Worm (Caenorhabditis elegans) whole organism, L4 larva: ENCODE data around the gene clec-64.

Experiments used
- F10B5.3 ChIP-seq: sonication (generic microtip); optimal IDR thresholded peaks from 2 replicates; lab custom pipeline; 2016; ENCODE audit warnings: mild to moderate bottlenecking, missing genetic modification characterization, missing compliant biosample characterization
- F37D6.2 ChIP-seq: sonication (generic microtip); optimal IDR thresholded peaks from 2 replicates; lab custom pipeline; 2016; ENCODE audit warnings: mild to moderate bottlenecking, missing genetic modification characterization, missing compliant biosample characterization
- F49E8.2 ChIP-seq: sonication (generic microtip); optimal IDR thresholded peaks from 2 replicates; lab custom pipeline; 2016; ENCODE audit warnings: missing compliant biosample characterization, mild to moderate bottlenecking, missing genetic modification characterization, borderline replicate concordance
- R02D3.7 ChIP-seq: fragments of 150-350 bp; sonication (generic microtip); optimal IDR thresholded peaks from 3 replicates; lab custom pipeline; 2014; ENCODE audit warnings: missing biosample characterization, missing genetic modification characterization
- Y105C5A.15 ChIP-seq: fragments of 200-800 bp; sonication (Bioruptor generic); IDR thresholded peaks from 2 replicates; pipeline ENCODE4 v1.3.6; 2022; ENCODE audit warnings: missing genetic modification characterization, missing compliant biosample characterization
- Y48G9A.11 ChIP-seq: fragments of 200-800 bp; sonication (Bioruptor generic); IDR thresholded peaks from 2 replicates; pipeline ENCODE4 v1.3.6; 2022; ENCODE audit warnings: missing genetic modification reagents, missing genetic modification characterization, missing compliant biosample characterization
- Y75B8A.6 ChIP-seq: fragments of 200-800 bp; sonication (Bioruptor generic); IDR thresholded peaks from 2 replicates; pipeline ENCODE4 v1.3.6; 2022; ENCODE audit warnings: missing genetic modification reagents, missing genetic modification characterization, missing compliant biosample characterization
- aha-1 ChIP-seq: fragments of 150-350 bp; peaks from one replicate; lab custom pipeline; 2014; ENCODE audit warnings: missing biosample characterization, missing genetic modification characterization
- attf-4 ChIP-seq: sonication (generic microtip); optimal IDR thresholded peaks from 3 replicates; lab custom pipeline; 2017; ENCODE audit warnings: missing biosample characterization, missing genetic modification characterization
- ceh-28 ChIP-seq: fragments of 150-350 bp; optimal IDR thresholded peaks from 2 replicates; lab custom pipeline; 2014; ENCODE audit warnings: missing biosample characterization, missing genetic modification reagents, missing genetic modification characterization
- ceh-62 ChIP-seq: sonication (generic microtip); optimal IDR thresholded peaks from 2 replicates; lab custom pipeline; 2017; ENCODE audit warnings: missing biosample characterization, missing genetic modification characterization
- ceh-82 ChIP-seq: sonication (generic microtip); optimal IDR thresholded peaks from 2 replicates; lab custom pipeline; 2017; ENCODE audit warnings: missing biosample characterization, missing genetic modification characterization
- ces-1 ChIP-seq: fragments of 150-350 bp; sonication (generic microtip); optimal IDR thresholded peaks from 4 replicates; lab custom pipeline; 2014; ENCODE audit warnings: missing biosample characterization, missing genetic modification reagents, missing genetic modification characterization
- cey-2 ChIP-seq: sonication (generic microtip); optimal IDR thresholded peaks from 3 replicates; lab custom pipeline; 2017; ENCODE audit warnings: missing genetic modification characterization, mild to moderate bottlenecking, missing compliant biosample characterization, antibody characterized with exemption, borderline replicate concordance; ENCODE audit not compliant: insufficient read depth
- ctbp-1 ChIP-seq: fragments of 200-800 bp; sonication (Bioruptor generic); IDR thresholded peaks from 2 replicates; pipeline ENCODE4 v1.3.6; 2022; ENCODE audit warnings: missing genetic modification reagents, missing genetic modification characterization, missing compliant biosample characterization
- daf-16 ChIP-seq, 3 experiments: sonication (generic microtip); optimal IDR thresholded peaks; 2 replicates each; lab custom pipeline; 2016 to 2017; ENCODE audit warnings: missing genetic modification characterization in 3 of 3, missing genetic modification reagents in 3 of 3, mild to moderate bottlenecking in 2 of 3, missing compliant biosample characterization in 2 of 3, missing biosample characterization in 1 of 3, moderate library complexity in 1 of 3
- daf-19 ChIP-seq: fragments of 200-800 bp; sonication (Bioruptor generic); conservative IDR thresholded peaks from 2 replicates; pipeline ENCODE4 v1.3.6; 2022; ENCODE audit warnings: missing genetic modification characterization, missing compliant biosample characterization
- daf-8 ChIP-seq: fragments of 200-800 bp; sonication (Bioruptor generic); IDR thresholded peaks from 2 replicates; pipeline ENCODE4 v1.3.6; 2022; ENCODE audit warnings: missing genetic modification characterization, missing compliant biosample characterization
- duxl-1 ChIP-seq: sonication (generic microtip); optimal IDR thresholded peaks from 2 replicates; lab custom pipeline; 2016; ENCODE audit warnings: mild to moderate bottlenecking, missing genetic modification characterization, moderate library complexity, missing compliant biosample characterization; ENCODE audit not compliant: poor library complexity
- egl-43 ChIP-seq: fragments of 200-800 bp; sonication (Bioruptor generic); IDR thresholded peaks from 2 replicates; pipeline ENCODE4 v1.3.6; 2022; ENCODE audit warnings: missing genetic modification reagents, missing genetic modification characterization, missing compliant biosample characterization
- fkh-10 ChIP-seq: fragments of 150-350 bp; optimal IDR thresholded peaks from 2 replicates; lab custom pipeline; 2014; ENCODE audit warnings: missing biosample characterization, missing genetic modification reagents, missing genetic modification characterization
- gei-8 ChIP-seq: fragments of 200-800 bp; sonication (Bioruptor generic); optimal IDR thresholded peaks from 2 replicates; lab custom pipeline; 2018; ENCODE audit warnings: mild to moderate bottlenecking, missing genetic modification characterization, missing compliant biosample characterization
- hmg-1.1 ChIP-seq: fragments of 200-800 bp; sonication (Bioruptor generic); IDR thresholded peaks from 2 replicates; pipeline ENCODE4 v1.3.6; 2022; ENCODE audit warnings: missing genetic modification reagents, missing genetic modification characterization, missing compliant biosample characterization
- lim-7 ChIP-seq: fragments of 200-800 bp; sonication (Bioruptor generic); IDR thresholded peaks from 2 replicates; pipeline ENCODE4 v1.3.6; 2022; ENCODE audit warnings: missing genetic modification characterization, missing compliant biosample characterization
- lin-29 ChIP-seq: fragments of 200-800 bp; sonication (Bioruptor generic); IDR thresholded peaks from 2 replicates; pipeline ENCODE4 v1.3.6; 2022; ENCODE audit warnings: missing genetic modification reagents, missing genetic modification characterization, missing compliant biosample characterization
- lir-3 ChIP-seq: sonication (generic microtip); optimal IDR thresholded peaks from 2 replicates; lab custom pipeline; 2016; ENCODE audit warnings: mild to moderate bottlenecking, missing genetic modification characterization, missing compliant biosample characterization
- madf-5 ChIP-seq, 2 experiments: fragments of 200-800 bp; sonication (Bioruptor generic); IDR thresholded peaks; 2 replicates each; pipeline ENCODE4 v1.3.6; 2022; ENCODE audit warnings: missing compliant biosample characterization in 2 of 2, missing genetic modification characterization in 2 of 2
- madf-9 ChIP-seq: fragments of 200-800 bp; sonication (Bioruptor generic); conservative IDR thresholded peaks from 2 replicates; pipeline ENCODE4 v1.3.6; 2022; ENCODE audit warnings: missing genetic modification reagents, missing genetic modification characterization, missing compliant biosample characterization
- mdt-29 ChIP-seq: fragments of 200-800 bp; sonication (Bioruptor generic); IDR thresholded peaks from 2 replicates; pipeline ENCODE4 v1.3.6; 2022; ENCODE audit warnings: missing genetic modification reagents, missing genetic modification characterization, missing compliant biosample characterization
- mep-1 ChIP-seq: fragments of 150-350 bp; sonication (generic microtip); optimal IDR thresholded peaks from 3 replicates; lab custom pipeline; 2014; ENCODE audit warnings: missing biosample characterization, missing genetic modification characterization
- mes-2 ChIP-seq: sonication (generic microtip); optimal IDR thresholded peaks from 2 replicates; lab custom pipeline; 2016; ENCODE audit warnings: missing genotype, mild to moderate bottlenecking, missing genetic modification characterization, missing compliant biosample characterization; ENCODE audit not compliant: poor library complexity, severe bottlenecking
- nhr-102 ChIP-seq: sonication (generic microtip); optimal IDR thresholded peaks from 2 replicates; lab custom pipeline; 2016; ENCODE audit warnings: mild to moderate bottlenecking, missing genetic modification characterization, moderate library complexity, missing compliant biosample characterization
- nhr-11 ChIP-seq: fragments of 150-350 bp; optimal IDR thresholded peaks from 2 replicates; lab custom pipeline; 2014; ENCODE audit warnings: missing biosample characterization, missing genetic modification characterization
- nhr-237 ChIP-seq: sonication (generic microtip); optimal IDR thresholded peaks from 2 replicates; lab custom pipeline; 2017; ENCODE audit warnings: missing biosample characterization, missing genetic modification characterization
- nhr-25 ChIP-seq: sonication (generic microtip); optimal IDR thresholded peaks from 2 replicates; lab custom pipeline; 2017; ENCODE audit warnings: missing genetic modification characterization, mild to moderate bottlenecking, missing compliant biosample characterization, antibody characterized with exemption, moderate library complexity, borderline replicate concordance; ENCODE audit not compliant: insufficient read depth
- nhr-42 ChIP-seq: fragments of 200-800 bp; sonication (Bioruptor generic); IDR thresholded peaks from 2 replicates; pipeline ENCODE4 v1.3.6; 2022; ENCODE audit warnings: missing genetic modification characterization, missing compliant biosample characterization
- nhr-48 ChIP-seq: sonication (generic microtip); optimal IDR thresholded peaks from 2 replicates; lab custom pipeline; 2016; ENCODE audit warnings: mild to moderate bottlenecking, missing genetic modification characterization, missing compliant biosample characterization
- nhr-76 ChIP-seq: fragments of 150-350 bp; optimal IDR thresholded peaks from 2 replicates; lab custom pipeline; 2014; ENCODE audit warnings: missing biosample characterization, missing genetic modification characterization
- nhr-77 ChIP-seq: fragments of 150-350 bp; optimal IDR thresholded peaks from 2 replicates; lab custom pipeline; 2014; ENCODE audit warnings: missing biosample characterization, missing genetic modification characterization
- rbr-2 ChIP-seq: sonication (generic microtip); optimal IDR thresholded peaks from 2 replicates; lab custom pipeline; 2016; ENCODE audit warnings: missing genotype, missing genetic modification characterization, missing compliant biosample characterization
- set-16 ChIP-seq: fragments of 200-800 bp; sonication (Bioruptor generic); IDR thresholded peaks from 2 replicates; pipeline ENCODE4 v1.3.6; 2022; ENCODE audit warnings: missing genetic modification reagents, missing genetic modification characterization, missing compliant biosample characterization
- snpc-4 ChIP-seq: fragments of 150-350 bp; optimal IDR thresholded peaks from 2 replicates; lab custom pipeline; 2014; ENCODE audit warnings: missing biosample characterization, missing genetic modification characterization
- spr-3 ChIP-seq: fragments of 200-800 bp; sonication (Bioruptor generic); optimal IDR thresholded peaks from 2 replicates; lab custom pipeline; 2018; ENCODE audit warnings: mild to moderate bottlenecking, missing genetic modification characterization, missing compliant biosample characterization
- unc-130 ChIP-seq: sonication (generic microtip); optimal IDR thresholded peaks from 2 replicates; lab custom pipeline; 2016; ENCODE audit warnings: missing genetic modification reagents, missing genetic modification characterization, missing compliant biosample characterization
- unc-62 ChIP-seq, 3 experiments: fragments of 150-350 bp in 1 of 3; sonication (generic microtip); optimal IDR thresholded peaks in 2 of 3; peaks in 1 of 3; 1 replicate in 1 of 3; 2 replicates in 2 of 3; lab custom pipeline; 2014 to 2017; ENCODE audit warnings: missing biosample characterization in 3 of 3, missing genetic modification characterization in 3 of 3, missing genetic modification reagents in 3 of 3, missing genotype in 1 of 3
- vab-7 ChIP-seq: fragments of 200-800 bp; sonication (Bioruptor generic); IDR thresholded peaks from 2 replicates; pipeline ENCODE4 v1.3.6; 2022; ENCODE audit warnings: missing genetic modification reagents, missing genetic modification characterization, missing compliant biosample characterization
- zfp-2 ChIP-seq: sonication (generic microtip); optimal IDR thresholded peaks from 2 replicates; lab custom pipeline; 2016; ENCODE audit warnings: mild to moderate bottlenecking, missing genetic modification characterization, missing compliant biosample characterization
- ztf-7 ChIP-seq: fragments of 150-350 bp; optimal IDR thresholded peaks from 2 replicates; lab custom pipeline; 2014; ENCODE audit warnings: missing biosample characterization, missing genetic modification characterization

The clec-64 gene

DNA sequence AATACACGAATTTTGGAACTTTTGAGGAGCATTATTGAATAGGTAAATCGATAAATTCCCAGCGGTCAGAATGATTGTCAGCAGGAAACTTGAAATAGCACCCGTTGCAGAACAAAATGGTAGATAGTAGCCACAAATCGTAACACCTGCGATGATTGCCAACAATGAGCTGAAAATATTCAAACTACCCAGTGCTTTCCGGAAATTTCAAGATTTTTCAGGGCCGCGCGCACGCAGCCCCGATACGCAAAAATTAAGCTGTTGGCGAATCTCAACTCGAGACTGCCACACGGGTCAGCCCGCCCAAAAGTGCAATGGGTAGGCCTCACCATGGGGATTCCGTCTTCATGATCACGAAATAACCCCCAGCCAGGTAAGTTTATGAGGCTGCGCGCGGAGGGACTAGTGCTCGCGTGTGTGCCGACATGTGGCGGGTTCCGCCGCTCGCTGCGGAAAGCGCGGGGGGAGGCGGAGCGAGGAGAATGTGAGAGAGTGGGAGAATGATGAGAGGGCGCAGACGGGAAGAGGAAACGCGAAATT lies 46.6 kb downstream of the clec-64 start (continued):
- TF ChIP-seq nhr-25 (tag; lab: Kevin White, UChicago) (peak; percentile 77), fkh-10 (no peak), daf-8 (GFP tag; lab: Robert Waterston, UW) (peak; percentile 79; the same call in 1 of the 2 replicates), daf-19 (GFP tag; lab: Robert Waterston, UW) (peak; percentile 96), ceh-62 (tag; lab: Kevin White, UChicago) (no peak), attf-4 (tag; lab: Kevin White, UChicago) (no peak), lim-7 (peak; percentile 82), unc-130 (GFP tag; lab: Kevin White, UChicago) (peak; percentile 90), vab-7 (GFP tag; lab: Robert Waterston, UW) (peak; percentile 79; the same call in 1 of the 2 replicates), nhr-48 (peak; percentile 92), zfp-2 (tag; lab: Kevin White, UChicago) (peak; percentile 83), mes-2 (tag; lab: Kevin White, UChicago) (peak; percentile 93), ces-1 (GFP tag; lab: Kevin White, UChicago) (peak; percentile 4), nhr-77 (tag; lab: Kevin White, UChicago) (peak; percentile 85), madf-5 (GFP tag; IDR thresholded peaks at IDR 0.05; lab: Robert Waterston, UW) (peak; percentile 90 to 93), nhr-102 (tag; lab: Kevin White, UChicago) (peak; percentile 96), egl-43 (GFP tag; lab: Robert Waterston, UW) (peak; percentile 96), duxl-1 (peak; percentile 91), ceh-82 (tag; lab: Kevin White, UChicago) (no peak), spr-3 (GFP tag; lab: Kevin White, UChicago) (peak; percentile 95), ceh-28 (tag; lab: Kevin White, UChicago) (peak; percentile 30), nhr-11 (peak; percentile 60), nhr-76 (tag; lab: Kevin White, UChicago) (no peak), snpc-4 (tag; lab: Kevin White, UChicago) (peak; percentile 97), madf-9 (peak; percentile 98), daf-16 (GFP tag; optimal IDR thresholded peaks at IDR 0.05; lab: Kevin White, UChicago) (peak; percentile 88 to 91), daf-16 (tag; optimal IDR thresholded peaks at IDR 0.05; lab: Kevin White, UChicago) (peak; percentile 86), ctbp-1 (peak; percentile 93), set-16 (peak; percentile 100), unc-62 (GFP tag; optimal IDR thresholded peaks at IDR 0.05 in 1 of 2; lab: Kevin White, UChicago) (peak in 1 of 2 experiments; percentile 94), unc-62 (tag; optimal IDR thresholded peaks at IDR 0.05; lab: Kevin White, UChicago) (no peak), hmg-1.1 (GFP tag; lab: Robert Waterston, UW) (peak; percentile 93), mep-1 (tag; lab: Kevin White, UChicago) (peak; percentile 97), mdt-29 (GFP tag; lab: Robert Waterston, UW) (peak; percentile 96), nhr-237 (peak; percentile 31), cey-2 (no peak), Y75B8A.6 (GFP tag; lab: Robert Waterston, UW) (peak; percentile 80; the same call in 1 of the 2 replicates), lin-29 (peak; percentile 68; the same call in 1 of the 2 replicates), F49E8.2 (tag; lab: Kevin White, UChicago) (peak; percentile 94), F10B5.3 (tag; lab: Kevin White, UChicago) (peak; percentile 88), gei-8 (GFP tag; lab: Kevin White, UChicago) (peak; percentile 90), rbr-2 (tag; lab: Kevin White, UChicago) (peak; percentile 88), lir-3 (tag; lab: Kevin White, UChicago) (peak; percentile 82), Y48G9A.11 (GFP tag; lab: Robert Waterston, UW) (peak; percentile 90), aha-1 (tag; lab: Kevin White, UChicago) (peak; percentile 100), F37D6.2 (tag; lab: Kevin White, UChicago) (peak; percentile 82), nhr-42 (GFP tag; lab: Robert Waterston, UW) (peak; percentile 94), Y105C5A.15 (GFP tag; lab: Robert Waterston, UW) (no peak; the same call in 1 of the 2 replicates), ztf-7 (peak; percentile 38), R02D3.7 (tag; lab: Kevin White, UChicago) (no peak)
